Fruit fly (Drosophila melanogaster) whole organism, embryonic: ENCODE data around the gene St2.

Source experiments
- Asciz ChIP-seq: fragments of 200-800 bp; sonication (Bioruptor generic); optimal IDR thresholded peaks from 2 replicates; lab custom pipeline; 2017; ENCODE audit warnings: missing biosample characterization, mild to moderate bottlenecking, missing genetic modification characterization, missing genetic modification reagents
- CG10267 ChIP-seq: fragments of 200-800 bp; sonication (Bioruptor generic); optimal IDR thresholded peaks from 2 replicates; lab custom pipeline; 2018; ENCODE audit warnings: missing biosample characterization, mild to moderate bottlenecking, missing genetic modification characterization, moderate library complexity
- CG11093 ChIP-seq: fragments of 200-800 bp; sonication (Bioruptor generic); IDR thresholded peaks from 3 replicates; pipeline ENCODE4 v1.3.6; 2022; ENCODE audit warnings: missing biosample characterization, missing genetic modification characterization
- CG13296 ChIP-seq: fragments of 200-800 bp; sonication (Bioruptor generic); optimal IDR thresholded peaks from 3 replicates; lab custom pipeline; 2018; ENCODE audit warnings: missing biosample characterization, mild to moderate bottlenecking, missing genetic modification characterization
- CG14014 ChIP-seq: fragments of 200-800 bp; sonication (Bioruptor generic); IDR thresholded peaks from 2 replicates; pipeline ENCODE4 v1.3.6; 2022; ENCODE audit warnings: missing biosample characterization, missing genetic modification characterization
- CG15269 ChIP-seq: fragments of 200-800 bp; sonication (Bioruptor generic); optimal IDR thresholded peaks from 2 replicates; lab custom pipeline; 2018; ENCODE audit warnings: missing biosample characterization, mild to moderate bottlenecking, missing genetic modification characterization, moderate library complexity
- CG2199 ChIP-seq: fragments of 200-800 bp; sonication (Bioruptor generic); IDR thresholded peaks from 3 replicates; pipeline ENCODE4 v1.3.6; 2022; ENCODE audit warnings: missing biosample characterization, missing genetic modification characterization
- CG2875 ChIP-seq: fragments of 200-800 bp; sonication (Bioruptor generic); optimal IDR thresholded peaks from 2 replicates; lab custom pipeline; 2017; ENCODE audit warnings: missing biosample characterization, mild to moderate bottlenecking, missing genetic modification characterization, missing genetic modification reagents
- CG30431 ChIP-seq: fragments of 200-800 bp; sonication (Bioruptor generic); optimal IDR thresholded peaks from 2 replicates; lab custom pipeline; 2017; ENCODE audit warnings: missing biosample characterization, missing genetic modification characterization
- CG34376 ChIP-seq: fragments of 200-800 bp; sonication (Bioruptor generic); optimal IDR thresholded peaks from 2 replicates; lab custom pipeline; 2018; ENCODE audit warnings: missing biosample characterization, mild to moderate bottlenecking, missing genetic modification characterization
- CG4360 ChIP-seq: fragments of 200-800 bp; sonication (Bioruptor generic); IDR thresholded peaks from 2 replicates; pipeline ENCODE4 v1.3.6; 2022; ENCODE audit warnings: missing biosample characterization, missing genetic modification characterization
- CG43689 ChIP-seq: fragments of 200-800 bp; sonication (Bioruptor generic); IDR thresholded peaks from 2 replicates; pipeline ENCODE4 v1.3.6; 2022; ENCODE audit warnings: missing biosample characterization, missing genetic modification characterization
- CG6765 ChIP-seq: fragments of 200-800 bp; sonication (Bioruptor generic); optimal IDR thresholded peaks from 3 replicates; lab custom pipeline; 2017; ENCODE audit warnings: missing biosample characterization, mild to moderate bottlenecking, missing genetic modification characterization
- CG9437 ChIP-seq: fragments of 200-800 bp; sonication (Bioruptor generic); optimal IDR thresholded peaks from 2 replicates; lab custom pipeline; 2018; ENCODE audit warnings: missing biosample characterization, mild to moderate bottlenecking, missing genetic modification characterization
- CG9727 ChIP-seq: fragments of 200-800 bp; sonication (Bioruptor generic); optimal IDR thresholded peaks from 3 replicates; lab custom pipeline; 2017; ENCODE audit warnings: missing biosample characterization, mild to moderate bottlenecking, missing genetic modification characterization
- CG9876 ChIP-seq: fragments of 200-800 bp; sonication (Bioruptor generic); optimal IDR thresholded peaks from 2 replicates; lab custom pipeline; 2016; ENCODE audit warnings: missing biosample characterization, missing genetic modification characterization
- Dip2 ChIP-seq: fragments of 200-800 bp; sonication (Bioruptor generic); IDR thresholded peaks from 2 replicates; pipeline ENCODE4 v1.3.6; 2022; ENCODE audit warnings: missing biosample characterization, missing genetic modification characterization
- Drgx ChIP-seq: fragments of 200-800 bp; sonication (Bioruptor generic); IDR thresholded peaks from 2 replicates; pipeline ENCODE4 v1.3.6; 2022; ENCODE audit warnings: missing biosample characterization, missing genetic modification characterization
- E2f1 ChIP-seq: fragments of 200-800 bp; sonication (Bioruptor generic); IDR thresholded peaks from 2 replicates; pipeline ENCODE4 v1.3.6; 2022; ENCODE audit warnings: missing biosample characterization, missing genetic modification characterization
- Elba2 ChIP-seq: fragments of 200-800 bp; sonication (Bioruptor generic); optimal IDR thresholded peaks from 3 replicates; lab custom pipeline; 2016; ENCODE audit warnings: missing biosample characterization, missing genetic modification characterization
- Ets65A ChIP-seq: fragments of 200-800 bp; sonication (Bioruptor generic); peaks from one replicate; lab custom pipeline; 2016; ENCODE audit warnings: missing biosample characterization, missing genetic modification characterization
- Fer1 ChIP-seq: fragments of 200-800 bp; sonication (Bioruptor generic); optimal IDR thresholded peaks from 2 replicates; lab custom pipeline; 2017; ENCODE audit warnings: missing biosample characterization, mild to moderate bottlenecking, missing genetic modification characterization
- HLH3B ChIP-seq: fragments of 200-800 bp; sonication (Bioruptor generic); IDR thresholded peaks from 2 replicates; pipeline ENCODE4 v1.3.6; 2022; ENCODE audit warnings: missing biosample characterization, missing genetic modification characterization
- HLH54F ChIP-seq: fragments of 200-800 bp; sonication (Bioruptor generic); optimal IDR thresholded peaks from 3 replicates; lab custom pipeline; 2016; ENCODE audit warnings: missing biosample characterization, missing genetic modification characterization
- Side ChIP-seq: fragments of 200-800 bp; sonication (Bioruptor generic); optimal IDR thresholded peaks from 2 replicates; lab custom pipeline; 2016; ENCODE audit warnings: missing biosample characterization, missing genetic modification characterization
- TFAM ChIP-seq: fragments of 200-800 bp; sonication (Bioruptor generic); optimal IDR thresholded peaks from 2 replicates; lab custom pipeline; 2017; ENCODE audit warnings: missing biosample characterization, missing genetic modification characterization, inconsistent platforms
- YL-1 ChIP-seq: fragments of 200-800 bp; sonication (Bioruptor generic); optimal IDR thresholded peaks from 3 replicates; lab custom pipeline; 2017; ENCODE audit warnings: missing biosample characterization, mild to moderate bottlenecking, missing genetic modification characterization
- ab ChIP-seq: fragments of 200-800 bp; sonication (Bioruptor generic); optimal IDR thresholded peaks from 2 replicates; lab custom pipeline; 2016; ENCODE audit warnings: missing biosample characterization, missing genetic modification characterization
- abd-A ChIP-seq: fragments of 200-800 bp; sonication (Bioruptor generic); optimal IDR thresholded peaks from 3 replicates; lab custom pipeline; 2019; ENCODE audit warnings: missing biosample characterization, mild to moderate bottlenecking, missing genetic modification characterization, moderate library complexity
- ase ChIP-seq: fragments of 200-800 bp; sonication (Bioruptor generic); IDR thresholded peaks from 3 replicates; pipeline ENCODE4 v1.3.6; 2022; ENCODE audit warnings: missing biosample characterization, missing genetic modification characterization
- bcd ChIP-seq: fragments of 200-800 bp; sonication (Bioruptor generic); optimal IDR thresholded peaks from 2 replicates; lab custom pipeline; 2017; ENCODE audit warnings: missing biosample characterization, mild to moderate bottlenecking, missing genetic modification characterization
- cad ChIP-seq: fragments of >200 bp; optimal IDR thresholded peaks from 2 replicates; lab custom pipeline; 2017; ENCODE audit warnings: missing biosample characterization, missing genetic modification characterization
- caup ChIP-seq: fragments of 200-800 bp; sonication (Bioruptor generic); optimal IDR thresholded peaks from 3 replicates; lab custom pipeline; 2017; ENCODE audit warnings: missing biosample characterization, mild to moderate bottlenecking, missing genetic modification characterization, moderate library complexity; ENCODE audit not compliant: severe bottlenecking
- cwo ChIP-seq: fragments of 200-800 bp; sonication (Bioruptor generic); optimal IDR thresholded peaks from 3 replicates; lab custom pipeline; 2017; ENCODE audit warnings: missing biosample characterization, missing genetic modification characterization, mild to moderate bottlenecking, moderate library complexity, missing genetic modification reagents
- da ChIP-seq: fragments of 200-800 bp; sonication (Bioruptor generic); optimal IDR thresholded peaks from 2 replicates; lab custom pipeline; 2016; ENCODE audit warnings: missing biosample characterization, missing genetic modification characterization
- dan ChIP-seq: fragments of 200-800 bp; sonication (Bioruptor generic); IDR thresholded peaks from 2 replicates; pipeline ENCODE4 v1.3.6; 2022; ENCODE audit warnings: missing biosample characterization, missing genetic modification characterization
- emc ChIP-seq: fragments of 200-800 bp; sonication (Bioruptor generic); optimal IDR thresholded peaks from 2 replicates; lab custom pipeline; 2016; ENCODE audit warnings: missing biosample characterization, missing genetic modification characterization
- en ChIP-seq: fragments of 200-800 bp; sonication (Bioruptor generic); optimal IDR thresholded peaks from 2 replicates; lab custom pipeline; 2016; ENCODE audit warnings: missing biosample characterization, missing genetic modification characterization
- fd64A ChIP-seq: fragments of 200-800 bp; sonication (Bioruptor generic); optimal IDR thresholded peaks from 3 replicates; lab custom pipeline; 2018; ENCODE audit warnings: missing biosample characterization, mild to moderate bottlenecking, missing genetic modification characterization
- ftz-f1 ChIP-seq: fragments of 200-800 bp; sonication (Bioruptor generic); optimal IDR thresholded peaks from 2 replicates; lab custom pipeline; 2016; ENCODE audit warnings: missing biosample characterization, missing genetic modification characterization
- hb ChIP-seq: fragments of 200-800 bp; sonication (Bioruptor generic); IDR thresholded peaks from 3 replicates; pipeline ENCODE4 v1.3.6; 2022; ENCODE audit warnings: missing biosample characterization, missing genetic modification characterization; ENCODE audit not compliant: partially characterized antibody
- jing ChIP-seq: fragments of 200-800 bp; sonication (Bioruptor generic); optimal IDR thresholded peaks from 2 replicates; lab custom pipeline; 2018; ENCODE audit warnings: missing biosample characterization, mild to moderate bottlenecking, missing genetic modification characterization
- kah ChIP-seq: fragments of 200-800 bp; sonication (Bioruptor generic); optimal IDR thresholded peaks from 2 replicates; lab custom pipeline; 2018; ENCODE audit warnings: missing biosample characterization, mild to moderate bottlenecking, missing genetic modification characterization
- knrl ChIP-seq: fragments of 200-800 bp; sonication (Bioruptor generic); IDR thresholded peaks from 3 replicates; pipeline ENCODE4 v1.3.6; 2022; ENCODE audit warnings: missing biosample characterization, missing genetic modification characterization; ENCODE audit not compliant: partially characterized antibody
- peb ChIP-seq: fragments of 200-800 bp; sonication (Bioruptor generic); IDR thresholded peaks from 2 replicates; pipeline ENCODE4 v1.3.6; 2022; ENCODE audit warnings: missing biosample characterization, missing genetic modification characterization
- pfk ChIP-seq: fragments of 200-800 bp; sonication (Bioruptor generic); optimal IDR thresholded peaks from 2 replicates; lab custom pipeline; 2018; ENCODE audit warnings: missing biosample characterization, mild to moderate bottlenecking, missing genetic modification characterization, moderate library complexity
- ro ChIP-seq: fragments of 200-800 bp; sonication (Bioruptor generic); IDR thresholded peaks from 2 replicates; pipeline ENCODE4 v1.3.6; 2022; ENCODE audit warnings: missing biosample characterization, missing genetic modification characterization
- sens-2 ChIP-seq: fragments of 200-800 bp; sonication (Bioruptor generic); IDR thresholded peaks from 2 replicates; pipeline ENCODE4 v1.3.6; 2022; ENCODE audit warnings: missing biosample characterization, missing genetic modification characterization
- sna ChIP-seq: fragments of 200-800 bp; sonication (Bioruptor generic); IDR thresholded peaks from 2 replicates; pipeline ENCODE4 v1.3.6; 2022; ENCODE audit warnings: missing biosample characterization, missing genetic modification characterization; ENCODE audit not compliant: partially characterized antibody
- sqz ChIP-seq: fragments of 200-800 bp; sonication (Bioruptor generic); optimal IDR thresholded peaks from 3 replicates; lab custom pipeline; 2018; ENCODE audit warnings: missing biosample characterization, mild to moderate bottlenecking, missing genetic modification characterization
- wek ChIP-seq: fragments of 200-800 bp; sonication (Bioruptor generic); optimal IDR thresholded peaks from 3 replicates; lab custom pipeline; 2018; ENCODE audit warnings: missing biosample characterization, mild to moderate bottlenecking, missing genetic modification characterization, moderate library complexity

Gene St2

DNA sequence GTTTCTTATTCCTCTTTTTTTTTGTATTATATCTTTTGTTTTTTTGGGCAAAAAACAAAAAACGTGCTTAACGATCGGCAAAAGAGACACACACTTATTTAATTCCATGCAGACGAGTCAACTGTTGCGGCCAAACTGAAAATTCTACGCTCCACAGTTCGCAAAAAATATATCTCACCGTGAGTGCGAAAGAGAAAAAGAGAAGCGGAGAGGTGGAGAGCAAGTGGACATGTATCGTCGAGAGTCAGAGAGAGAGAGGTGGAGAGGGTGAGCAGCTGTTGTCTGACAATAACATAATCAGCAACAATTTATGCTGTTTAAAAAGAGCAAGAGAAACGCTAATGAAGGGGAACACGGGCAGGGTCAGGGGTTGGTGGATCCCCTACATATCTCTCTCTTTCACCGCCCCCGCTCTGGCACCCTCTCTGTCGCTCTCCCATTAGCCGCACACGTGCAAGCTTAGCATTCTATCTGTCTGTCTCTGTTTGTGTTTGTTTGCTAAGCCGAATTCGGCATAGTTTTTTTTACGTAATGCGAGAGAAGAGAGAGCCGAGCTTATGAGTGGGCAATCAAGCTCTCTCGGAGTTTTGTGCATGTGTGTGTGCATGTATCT lies 24.8 kb upstream of the St2 start (continued):
- TF ChIP-seq ro (no peak), HLH54F (GFP tag; lab: Kevin White, UChicago) (no peak), cwo (GFP tag; lab: Kevin White, UChicago) (peak; percentile 99), CG13296 (no peak), Asciz (no peak), ab (GFP tag; lab: Kevin White, UChicago) (peak; percentile 2), dan (no peak), sqz (GFP tag; lab: Kevin White, UChicago) (peak; percentile 90), Elba2 (GFP tag; lab: Kevin White, UChicago) (no peak), CG11093 (GFP tag; lab: Robert Waterston, UW) (no peak), sens-2 (no peak), CG9727 (no peak), HLH3B (GFP tag; lab: Robert Waterston, UW) (no peak), fd64A (GFP tag; lab: Kevin White, UChicago) (no peak), cad (no peak), peb (GFP tag; lab: Robert Waterston, UW) (no peak), CG15269 (peak; percentile 40), CG10267 (no peak), bcd (no peak), CG2875 (GFP tag; lab: Kevin White, UChicago) (no peak), CG34376 (GFP tag; lab: Kevin White, UChicago) (peak; percentile 82), sna (GFP tag; lab: Robert Waterston, UW) (0 out of 2 replicates have a peak, but pooled peaks have one; percentile 28), Drgx (GFP tag; lab: Robert Waterston, UW) (peak; percentile 29; the same call in 1 of the 2 replicates), E2f1 (GFP tag; lab: Robert Waterston, UW) (no peak), Fer1 (GFP tag; lab: Kevin White, UChicago) (no peak), CG6765 (GFP tag; lab: Kevin White, UChicago) (no peak), CG43689 (GFP tag; lab: Robert Waterston, UW) (no peak), caup (GFP tag; lab: Kevin White, UChicago) (no peak), CG2199 (GFP tag; lab: Robert Waterston, UW) (no peak), CG30431 (GFP tag; lab: Kevin White, UChicago) (no peak), knrl (no peak), CG4360 (GFP tag; lab: Robert Waterston, UW) (no peak), ftz-f1 (peak; percentile 37), wek (GFP tag; lab: Kevin White, UChicago) (no peak), TFAM (no peak), da (GFP tag; lab: Kevin White, UChicago) (peak; percentile 67), Ets65A (peak; percentile 1), abd-A (tag; lab: Kevin White, UChicago) (peak; percentile 96), pfk (GFP tag; lab: Kevin White, UChicago) (peak; percentile 74), jing (GFP tag; lab: Kevin White, UChicago) (no peak), CG9876 (GFP tag; lab: Kevin White, UChicago) (no peak), YL-1 (no peak), ase (GFP tag; lab: Robert Waterston, UW) (no peak), CG14014 (GFP tag; lab: Robert Waterston, UW) (peak; percentile 20; the same call in 1 of the 2 replicates), en (GFP tag; lab: Kevin White, UChicago) (no peak), kah (GFP tag; lab: Kevin White, UChicago) (no peak), Side (peak; percentile 1), CG9437 (GFP tag; lab: Kevin White, UChicago) (no peak), hb (no peak), Dip2 (GFP tag; lab: Robert Waterston, UW) (no peak), emc (GFP tag; lab: Kevin White, UChicago) (no peak)
